Fruit fly (Drosophila melanogaster): ENCODE data around the gene emc.

- TF ChIP-seq kah (GFP tag; optimal IDR thresholded peaks at IDR 0.05) (no peak), CG1024 (GFP tag; IDR thresholded peaks at IDR 0.05) (no peak), Mrtf (GFP tag; IDR thresholded peaks at IDR 0.05) (no peak), CG11560 (tag; IDR thresholded peaks at IDR 0.05) (no peak), CG9797 (GFP tag; optimal IDR thresholded peaks at IDR 0.05) (no peak), Hr39 (optimal IDR thresholded peaks at IDR 0.05) (no peak), CG34422 (GFP tag; IDR thresholded peaks at IDR 0.05) (no peak), CG8388 (GFP tag; optimal IDR thresholded peaks at IDR 0.05) (no peak), oc (tag; optimal IDR thresholded peaks at IDR 0.05) (no peak)
These were observed 22.0 kb upstream of the emc start for dm6 chr3L:727190-727589.
